Fruit fly (Drosophila melanogaster): Measurements from ENCODE around the gene CG1208.

CG1208 gene

dm6 chr3R:5856215-5856614, 24.8 kb downstream of the CG1208 start, which contains the start of the genes disp and ECSIT (continued):
- TF ChIP-seq so (GFP tag; IDR thresholded peaks at IDR 0.05): no peak
- TF ChIP-seq D (optimal IDR thresholded peaks at IDR 0.05): no peak
- TF ChIP-seq D (GFP tag; optimal IDR thresholded peaks at IDR 0.05): no peak
- peak; percentile 14 for TF ChIP-seq Six4 (GFP tag; optimal IDR thresholded peaks at IDR 0.05)
- TF ChIP-seq Mes4 (GFP tag; optimal IDR thresholded peaks at IDR 0.05): no peak
- no peak for TF ChIP-seq odd (GFP tag; optimal IDR thresholded peaks at IDR 0.05)
- TF ChIP-seq HLH4C (GFP tag; IDR thresholded peaks at IDR 0.05; ENCODE audit: partially characterized antibody): no peak
- no peak for TF ChIP-seq E2f1 (GFP tag; IDR thresholded peaks at IDR 0.05)
- TF ChIP-seq dysf (GFP tag; IDR thresholded peaks at IDR 0.05): 0 out of 3 replicates have a peak, but pooled peaks have one; percentile 40
- TF ChIP-seq CG13123 (GFP tag; optimal IDR thresholded peaks at IDR 0.05): no peak
- TF ChIP-seq jing (GFP tag; optimal IDR thresholded peaks at IDR 0.05): no peak
- no peak for TF ChIP-seq tgo (GFP tag; IDR thresholded peaks at IDR 0.05)
- TF ChIP-seq CG12104 (GFP tag; optimal IDR thresholded peaks at IDR 0.05): no peak
- no peak for TF ChIP-seq CG4282 (GFP tag; optimal IDR thresholded peaks at IDR 0.05)
- no peak for TF ChIP-seq jigr1 (GFP tag; IDR thresholded peaks at IDR 0.05)
- TF ChIP-seq Taf1 (GFP tag; IDR thresholded peaks at IDR 0.05): no peak
- TF ChIP-seq Nf-YA (GFP tag; IDR thresholded peaks at IDR 0.05): no peak
- TF ChIP-seq Atf3 (GFP tag; optimal IDR thresholded peaks at IDR 0.05): no peak
- TF ChIP-seq ro (GFP tag; IDR thresholded peaks at IDR 0.05): no peak
- peak; percentile 52 for TF ChIP-seq YL-1 (GFP tag; optimal IDR thresholded peaks at IDR 0.05)
- TF ChIP-seq CG4707 (GFP tag; optimal IDR thresholded peaks at IDR 0.05): no peak
- TF ChIP-seq nom (GFP tag; optimal IDR thresholded peaks at IDR 0.05): no peak
- no peak for TF ChIP-seq ham (GFP tag; IDR thresholded peaks at IDR 0.05)
- TF ChIP-seq Dad (GFP tag; optimal IDR thresholded peaks at IDR 0.05): no peak
- no peak for TF ChIP-seq CG18619 (GFP tag; optimal IDR thresholded peaks at IDR 0.05)
- TF ChIP-seq Sox102F (GFP tag; optimal IDR thresholded peaks at IDR 0.05): no peak
- TF ChIP-seq CG6791 (GFP tag; IDR thresholded peaks at IDR 0.05; ENCODE audit: partially characterized antibody): no peak
- no peak for TF ChIP-seq kah (GFP tag; optimal IDR thresholded peaks at IDR 0.05)
- TF ChIP-seq CG10979 (tag; optimal IDR thresholded peaks at IDR 0.05): no peak
- TF ChIP-seq CG8765 (GFP tag; IDR thresholded peaks at IDR 0.05): no peak
- TF ChIP-seq org-1 (GFP tag; optimal IDR thresholded peaks at IDR 0.05): no peak
- no peak for TF ChIP-seq dmrt99B (tag; optimal IDR thresholded peaks at IDR 0.05)
- TF ChIP-seq CG30403 (GFP tag; optimal IDR thresholded peaks at IDR 0.05): peak; percentile 52
- no peak for TF ChIP-seq exex (tag; optimal IDR thresholded peaks at IDR 0.05)
- no peak for TF ChIP-seq Ada2b (GFP tag; IDR thresholded peaks at IDR 0.05)
- no peak for TF ChIP-seq NfI (GFP tag; optimal IDR thresholded peaks at IDR 0.05)
- TF ChIP-seq CG2712 (tag; optimal IDR thresholded peaks at IDR 0.05): peak; percentile 88
- TF ChIP-seq CG2116 (GFP tag; optimal IDR thresholded peaks at IDR 0.05): peak; percentile 67
- no peak for TF ChIP-seq CG7357 (GFP tag; IDR thresholded peaks at IDR 0.05)
- TF ChIP-seq lbe (GFP tag; optimal IDR thresholded peaks at IDR 0.05): no peak
- TF ChIP-seq Gsc (GFP tag; IDR thresholded peaks at IDR 0.05): no peak
- TF ChIP-seq Dip3 (GFP tag; optimal IDR thresholded peaks at IDR 0.05): peak; percentile 32
- no peak for TF ChIP-seq CG17568 (GFP tag; optimal IDR thresholded peaks at IDR 0.05)
- no peak for TF ChIP-seq hb (GFP tag; IDR thresholded peaks at IDR 0.05; ENCODE audit: partially characterized antibody)
- TF ChIP-seq Kr (GFP tag; optimal IDR thresholded peaks at IDR 0.05): no peak
- TF ChIP-seq mirr (GFP tag; optimal IDR thresholded peaks at IDR 0.05): peak; percentile 15
- TF ChIP-seq CG32767 (GFP tag; IDR thresholded peaks at IDR 0.05): no peak
- no peak for TF ChIP-seq CkIIα-i1 (GFP tag; IDR thresholded peaks at IDR 0.05)
- TF ChIP-seq C15 (GFP tag; IDR thresholded peaks at IDR 0.05): no peak
- TF ChIP-seq CG3838 (GFP tag; optimal IDR thresholded peaks at IDR 0.05): no peak
- no peak for TF ChIP-seq ssp (GFP tag; IDR thresholded peaks at IDR 0.05)
- no peak for TF ChIP-seq vnd (GFP tag; IDR thresholded peaks at IDR 0.05; ENCODE audit: partially characterized antibody)
- TF ChIP-seq Optix (GFP tag; IDR thresholded peaks at IDR 0.05): no peak
